Fruit fly (Drosophila melanogaster) whole organism, embryonic: ENCODE data around the gene sau.

Experiments used
- BEAF-32 ChIP-seq: fragments of 200-800 bp; sonication (Bioruptor generic); optimal IDR thresholded peaks from 3 replicates; lab custom pipeline; 2017; ENCODE audit warnings: missing biosample characterization, missing genetic modification characterization, mild to moderate bottlenecking, moderate library complexity, missing genetic modification reagents
- CG10462 ChIP-seq: fragments of 200-800 bp; sonication (Bioruptor generic); optimal IDR thresholded peaks from 2 replicates; lab custom pipeline; 2016; ENCODE audit warnings: missing biosample characterization, missing genetic modification characterization
- CG10979 ChIP-seq: fragments of 200-800 bp; sonication (Bioruptor generic); optimal IDR thresholded peaks from 2 replicates; lab custom pipeline; 2018; ENCODE audit warnings: missing biosample characterization, mild to moderate bottlenecking, missing genetic modification characterization, moderate library complexity
- CG12219 ChIP-seq: fragments of 200-800 bp; sonication (Bioruptor generic); optimal IDR thresholded peaks from 3 replicates; lab custom pipeline; 2018; ENCODE audit warnings: missing biosample characterization, mild to moderate bottlenecking, missing genetic modification characterization
- CG16813 ChIP-seq: fragments of 200-800 bp; sonication (Bioruptor generic); IDR thresholded peaks from 3 replicates; pipeline ENCODE4 v1.3.6; 2022; ENCODE audit warnings: missing biosample characterization, missing genetic modification characterization; ENCODE audit not compliant: partially characterized antibody
- CG18764 ChIP-seq: fragments of 200-800 bp; sonication (Bioruptor generic); optimal IDR thresholded peaks from 3 replicates; lab custom pipeline; 2016; ENCODE audit warnings: missing biosample characterization, missing genetic modification characterization
- CG2199 ChIP-seq: fragments of 200-800 bp; sonication (Bioruptor generic); IDR thresholded peaks from 3 replicates; pipeline ENCODE4 v1.3.6; 2022; ENCODE audit warnings: missing biosample characterization, missing genetic modification characterization
- CG30020 ChIP-seq: fragments of 200-800 bp; optimal IDR thresholded peaks from 2 replicates; lab custom pipeline; 2019; ENCODE audit warnings: missing biosample characterization, mild to moderate bottlenecking, missing genetic modification characterization, moderate library complexity
- CG34422 ChIP-seq: fragments of 200-800 bp; sonication (Bioruptor generic); IDR thresholded peaks from 3 replicates; pipeline ENCODE4 v1.3.6; 2022; ENCODE audit warnings: missing biosample characterization, missing genetic modification characterization
- CG4424 ChIP-seq: fragments of 200-800 bp; sonication (Bioruptor generic); optimal IDR thresholded peaks from 3 replicates; lab custom pipeline; 2016; ENCODE audit warnings: missing biosample characterization, missing genetic modification characterization
- CG4617 ChIP-seq: fragments of 200-800 bp; sonication (Bioruptor generic); optimal IDR thresholded peaks from 3 replicates; lab custom pipeline; 2016; ENCODE audit warnings: missing biosample characterization, missing genetic modification characterization, borderline replicate concordance
- CG6791 ChIP-seq: fragments of 200-800 bp; sonication (Bioruptor generic); IDR thresholded peaks from 3 replicates; pipeline ENCODE4 v1.3.6; 2022; ENCODE audit warnings: missing biosample characterization, missing genetic modification characterization; ENCODE audit not compliant: partially characterized antibody
- CG7745 ChIP-seq: fragments of 200-800 bp; sonication (Bioruptor generic); optimal IDR thresholded peaks from 2 replicates; lab custom pipeline; 2018; ENCODE audit warnings: missing biosample characterization, mild to moderate bottlenecking, missing genetic modification characterization, moderate library complexity
- CG7987 ChIP-seq: fragments of 200-800 bp; sonication (Bioruptor generic); optimal IDR thresholded peaks from 2 replicates; lab custom pipeline; 2018; ENCODE audit warnings: missing biosample characterization, mild to moderate bottlenecking, missing genetic modification characterization, moderate library complexity
- CG8765 ChIP-seq: fragments of 200-800 bp; sonication (Bioruptor generic); IDR thresholded peaks from 2 replicates; pipeline ENCODE4 v1.3.6; 2022; ENCODE audit warnings: missing biosample characterization, missing genetic modification characterization
- Dip3 ChIP-seq: fragments of 200-800 bp; sonication (Bioruptor generic); optimal IDR thresholded peaks from 3 replicates; lab custom pipeline; 2016; ENCODE audit warnings: missing biosample characterization, missing genetic modification characterization
- Dll ChIP-seq: fragments of 200-800 bp; sonication (Bioruptor generic); IDR thresholded peaks from 4 replicates; pipeline ENCODE4 v1.3.6; 2022; ENCODE audit warnings: missing biosample characterization, missing genetic modification characterization; ENCODE audit not compliant: partially characterized antibody
- Ets65A ChIP-seq: fragments of 200-800 bp; sonication (Bioruptor generic); peaks from one replicate; lab custom pipeline; 2016; ENCODE audit warnings: missing biosample characterization, missing genetic modification characterization
- Hmr ChIP-seq: fragments of 200-800 bp; sonication (Bioruptor generic); optimal IDR thresholded peaks from 3 replicates; lab custom pipeline; 2017; ENCODE audit warnings: mild to moderate bottlenecking, missing biosample characterization, missing genetic modification reagents, missing genetic modification characterization
- Hr39 ChIP-seq: fragments of >200 bp; optimal IDR thresholded peaks from 2 replicates; lab custom pipeline; 2017
- Lpt ChIP-seq: fragments of >200 bp; optimal IDR thresholded peaks from 2 replicates; lab custom pipeline; 2018; ENCODE audit warnings: missing biosample characterization, missing genetic modification characterization
- Nf-YA ChIP-seq: fragments of 200-800 bp; sonication (Bioruptor generic); IDR thresholded peaks from 2 replicates; pipeline ENCODE4 v1.3.6; 2022; ENCODE audit warnings: missing biosample characterization, missing genetic modification characterization
- NfI ChIP-seq: fragments of 200-800 bp; sonication (Bioruptor generic); optimal IDR thresholded peaks from 3 replicates; lab custom pipeline; 2018; ENCODE audit warnings: missing biosample characterization, mild to moderate bottlenecking, missing genetic modification characterization, moderate library complexity
- PHDP ChIP-seq: fragments of 200-800 bp; sonication (Bioruptor generic); optimal IDR thresholded peaks from 3 replicates; lab custom pipeline; 2018; ENCODE audit warnings: missing biosample characterization, mild to moderate bottlenecking, missing genetic modification characterization, moderate library complexity
- Poxn ChIP-seq: fragments of 200-800 bp; sonication (Bioruptor generic); IDR thresholded peaks from 2 replicates; pipeline ENCODE4 v1.3.6; 2022; ENCODE audit warnings: missing biosample characterization, missing genetic modification characterization
- Tbp ChIP-seq: fragments of >200 bp; optimal IDR thresholded peaks from 2 replicates; lab custom pipeline; 2018; ENCODE audit warnings: missing biosample characterization, missing genetic modification characterization
- ab ChIP-seq: fragments of 200-800 bp; sonication (Bioruptor generic); optimal IDR thresholded peaks from 2 replicates; lab custom pipeline; 2016; ENCODE audit warnings: missing biosample characterization, missing genetic modification characterization
- amos ChIP-seq: fragments of 200-800 bp; sonication (Bioruptor generic); IDR thresholded peaks from 2 replicates; pipeline ENCODE4 v1.3.6; 2022; ENCODE audit warnings: missing biosample characterization, missing genetic modification characterization; ENCODE audit not compliant: partially characterized antibody
- bcd ChIP-seq: fragments of 200-800 bp; sonication (Bioruptor generic); optimal IDR thresholded peaks from 2 replicates; lab custom pipeline; 2017; ENCODE audit warnings: missing biosample characterization, mild to moderate bottlenecking, missing genetic modification characterization
- ci ChIP-seq: fragments of 200-800 bp; sonication (Bioruptor generic); IDR thresholded peaks from 3 replicates; pipeline ENCODE4 v1.3.6; 2022; ENCODE audit warnings: missing biosample characterization, missing genetic modification characterization
- corto ChIP-seq: fragments of 200-800 bp; sonication (Bioruptor generic); optimal IDR thresholded peaks from 2 replicates; lab custom pipeline; 2016; ENCODE audit warnings: missing biosample characterization, mild to moderate bottlenecking, missing genetic modification characterization, moderate library complexity
- cwo ChIP-seq: fragments of 200-800 bp; sonication (Bioruptor generic); optimal IDR thresholded peaks from 3 replicates; lab custom pipeline; 2017; ENCODE audit warnings: missing biosample characterization, missing genetic modification characterization, mild to moderate bottlenecking, moderate library complexity, missing genetic modification reagents
- dm ChIP-seq: fragments of 200-800 bp; sonication (Bioruptor generic); optimal IDR thresholded peaks from 3 replicates; lab custom pipeline; 2016; ENCODE audit warnings: missing biosample characterization, missing genetic modification characterization
- dmrt11E ChIP-seq: fragments of 200-800 bp; sonication (Bioruptor generic); optimal IDR thresholded peaks from 3 replicates; lab custom pipeline; 2018; ENCODE audit warnings: missing biosample characterization, mild to moderate bottlenecking, missing genetic modification characterization, moderate library complexity
- ftz-f1 ChIP-seq: fragments of 200-800 bp; sonication (Bioruptor generic); optimal IDR thresholded peaks from 2 replicates; lab custom pipeline; 2016; ENCODE audit warnings: missing biosample characterization, missing genetic modification characterization
- fu2 ChIP-seq: fragments of 200-800 bp; sonication (Bioruptor generic); optimal IDR thresholded peaks from 2 replicates; lab custom pipeline; 2016; ENCODE audit warnings: missing biosample characterization, missing genetic modification characterization
- her ChIP-seq: fragments of 200-800 bp; sonication (Bioruptor generic); optimal IDR thresholded peaks from 2 replicates; lab custom pipeline; 2016; ENCODE audit warnings: missing biosample characterization, missing genetic modification characterization
- hth ChIP-seq: fragments of >200 bp; optimal IDR thresholded peaks from 2 replicates; lab custom pipeline; 2017; ENCODE audit warnings: inconsistent platforms
- otp ChIP-seq: fragments of 200-800 bp; sonication (Bioruptor generic); IDR thresholded peaks from 3 replicates; pipeline ENCODE4, ENCODE4 v1.3.6; 2022; ENCODE audit warnings: missing biosample characterization, missing genetic modification characterization
- ranshi ChIP-seq: fragments of 200-800 bp; sonication (Bioruptor generic); IDR thresholded peaks from 2 replicates; pipeline ENCODE4 v1.3.6; 2022; ENCODE audit warnings: missing biosample characterization, missing genetic modification characterization
- seq ChIP-seq: fragments of 200-800 bp; sonication (Bioruptor generic); IDR thresholded peaks from 2 replicates; pipeline ENCODE4 v1.3.6; 2022; ENCODE audit warnings: missing biosample characterization, missing genetic modification characterization
- sim ChIP-seq: fragments of 200-800 bp; sonication (Bioruptor generic); IDR thresholded peaks from 2 replicates; pipeline ENCODE4 v1.3.6; 2022; ENCODE audit warnings: missing biosample characterization, missing genetic modification characterization
- slp2 ChIP-seq: fragments of 200-800 bp; sonication (Bioruptor generic); optimal IDR thresholded peaks from 2 replicates; lab custom pipeline; 2016; ENCODE audit warnings: missing biosample characterization, missing genetic modification characterization
- stc ChIP-seq: fragments of 200-800 bp; sonication (Bioruptor generic); IDR thresholded peaks from 2 replicates; pipeline ENCODE4 v1.3.6; 2022; ENCODE audit warnings: missing biosample characterization, missing genetic modification characterization
- usp ChIP-seq: fragments of >200 bp; optimal IDR thresholded peaks from 2 replicates; lab custom pipeline; 2017; ENCODE audit warnings: missing biosample characterization, missing genetic modification characterization
- vfl ChIP-seq: fragments of 200-800 bp; sonication (Bioruptor generic); optimal IDR thresholded peaks from 2 replicates; lab custom pipeline; 2016; ENCODE audit warnings: missing biosample characterization, missing genetic modification characterization
- vvl ChIP-seq: fragments of 200-800 bp; sonication (Bioruptor generic); IDR thresholded peaks from 2 replicates; pipeline ENCODE4 v1.3.6; 2022; ENCODE audit warnings: missing biosample characterization, missing genetic modification characterization
- wor ChIP-seq: fragments of 200-800 bp; sonication (Bioruptor generic); IDR thresholded peaks from 2 replicates; pipeline ENCODE4 v1.3.6; 2022; ENCODE audit warnings: missing biosample characterization, missing genetic modification characterization
- zen2 ChIP-seq: fragments of 200-800 bp; sonication (Bioruptor generic); IDR thresholded peaks from 3 replicates; pipeline ENCODE4 v1.3.6; 2022; ENCODE audit warnings: missing biosample characterization, missing genetic modification characterization; ENCODE audit not compliant: partially characterized antibody

The sau gene

DNA sequence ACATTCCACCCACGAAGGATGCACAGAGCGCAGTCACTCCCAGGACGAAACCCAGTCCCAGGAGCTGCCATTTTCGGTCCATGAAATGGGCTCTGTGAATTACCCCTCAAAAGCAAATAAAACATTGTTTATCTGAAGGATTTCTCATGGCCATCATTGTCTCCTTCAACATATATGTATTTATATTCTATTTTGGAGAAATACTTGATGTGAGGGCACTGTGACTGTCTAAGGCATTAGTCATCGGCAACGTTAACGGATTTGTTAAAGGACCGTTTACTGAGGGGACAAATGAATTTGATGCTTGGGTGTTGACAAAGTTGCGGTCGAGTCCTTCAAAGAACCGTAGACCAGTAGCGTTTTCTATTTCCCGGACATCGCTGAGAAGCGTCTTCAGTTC is 13.1 kb downstream of the sau start, which contains the start of gene Tengl2:
Gene Tengl2, minus strand, starts transcription at position 101 of the 400 bp plus-strand sequence.
- TF ChIP-seq hth (lab: Kevin White, UChicago): no peak
- TF ChIP-seq CG10462 (GFP tag; lab: Kevin White, UChicago): no peak
- TF ChIP-seq fu2 (GFP tag; lab: Kevin White, UChicago): no peak
- no peak for TF ChIP-seq CG8765 (GFP tag; lab: Robert Waterston, UW)
- TF ChIP-seq ab (GFP tag; lab: Kevin White, UChicago): no peak

DNA sequence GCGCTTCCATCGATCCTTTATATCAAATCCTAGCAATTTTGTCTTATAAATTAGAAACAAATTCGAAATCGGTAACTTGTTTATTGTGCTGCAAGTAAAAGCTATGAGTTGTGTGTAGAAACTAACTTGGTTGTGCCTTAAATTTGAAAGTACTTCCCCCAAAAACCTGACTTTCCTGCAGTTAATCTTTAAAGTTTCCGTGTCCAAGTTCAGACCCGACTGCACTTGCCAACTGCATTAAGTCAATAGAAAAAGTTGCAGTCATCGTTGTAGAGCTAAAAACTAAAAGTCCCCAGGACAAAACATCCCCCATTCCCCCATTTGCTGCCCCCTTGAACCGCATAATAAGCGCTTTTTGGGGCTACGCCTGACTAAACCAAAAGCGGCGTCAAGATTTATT is 14.4 kb downstream of the sau start, which contains the start of gene Tengl1:
Gene Tengl1, minus strand, starts transcription at position 101 of the 400 bp plus-strand sequence.
- TF ChIP-seq Nf-YA (GFP tag; lab: Robert Waterston, UW) (no peak), ranshi (GFP tag; lab: Robert Waterston, UW) (no peak), bcd (GFP tag; lab: Kevin White, UChicago) (no peak), Lpt (no peak), her (GFP tag; lab: Kevin White, UChicago) (no peak), otp (GFP tag; lab: Robert Waterston, UW) (no peak)
- TF ChIP-seq, all 482 proteins: peak for 0

DNA sequence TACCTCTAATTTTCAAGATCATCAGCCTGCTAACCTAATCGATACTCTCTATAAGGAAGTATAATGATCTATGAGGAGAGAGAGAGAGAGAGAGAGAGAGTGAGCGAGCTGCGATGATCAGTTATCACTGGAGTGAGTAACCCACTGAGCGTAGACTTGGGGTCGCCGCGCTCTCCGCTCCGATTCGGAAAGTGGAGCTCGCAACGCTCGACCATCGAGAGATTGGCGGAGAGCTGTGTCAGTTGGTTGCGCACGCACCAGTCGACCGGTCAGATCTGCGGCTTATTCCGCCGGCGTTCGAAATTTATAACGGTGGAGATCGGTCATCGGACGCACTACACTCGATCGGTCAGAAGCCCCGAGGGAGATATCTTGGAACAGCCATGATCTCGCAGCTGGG is 16.0 kb downstream of the sau start, which contains the start of gene CG4267:
Gene CG4267, plus strand, starts transcription at position 240 of the 400 bp plus-strand sequence.
- TF ChIP-seq ftz-f1 (GFP tag; lab: Kevin White, UChicago) (peak; percentile 45), NfI (GFP tag; lab: Kevin White, UChicago) (no peak), CG16813 (GFP tag; lab: Robert Waterston, UW) (no peak), CG6791 (GFP tag; lab: Robert Waterston, UW) (no peak), sim (GFP tag; lab: Robert Waterston, UW) (no peak), BEAF-32 (no peak), CG30020 (tag; lab: Kevin White, UChicago) (no peak), Ets65A (no peak), cwo (GFP tag; lab: Kevin White, UChicago) (no peak), vvl (GFP tag; lab: Robert Waterston, UW) (peak; percentile 40; the same call in 1 of the 2 replicates), Poxn (GFP tag; lab: Robert Waterston, UW) (no peak), CG7987 (GFP tag; lab: Kevin White, UChicago) (no peak), Hmr (GFP tag; lab: Kevin White, UChicago) (no peak), ci (GFP tag; lab: Robert Waterston, UW) (peak; percentile 52; the same call in 1 of the 3 replicates), usp (GFP tag; lab: Kevin White, UChicago) (no peak), CG12219 (GFP tag; lab: Kevin White, UChicago) (no peak), CG7745 (tag; lab: Kevin White, UChicago) (no peak), CG4424 (GFP tag; lab: Kevin White, UChicago) (no peak), CG2199 (GFP tag; lab: Robert Waterston, UW) (no peak), corto (GFP tag; lab: Kevin White, UChicago) (no peak), amos (no peak; the same call in 1 of the 2 replicates), stc (no peak), slp2 (GFP tag; lab: Kevin White, UChicago) (no peak), dmrt11E (tag; lab: Kevin White, UChicago) (no peak), CG4617 (no peak), wor (GFP tag; lab: Robert Waterston, UW) (no peak), seq (GFP tag; lab: Robert Waterston, UW) (no peak), zen2 (GFP tag; lab: Robert Waterston, UW) (peak; percentile 67; the same call in 2 of the 3 replicates), CG34422 (GFP tag; lab: Robert Waterston, UW) (no peak), PHDP (tag; lab: Kevin White, UChicago) (no peak), CG18764 (GFP tag; lab: Kevin White, UChicago) (no peak), Dip3 (GFP tag; lab: Kevin White, UChicago) (no peak), CG10979 (tag; lab: Kevin White, UChicago) (no peak), Hr39 (lab: Kevin White, UChicago) (no peak), Dll (peak; percentile 63), vfl (GFP tag; lab: Kevin White, UChicago) (no peak), Tbp (GFP tag; lab: Kevin White, UChicago) (no peak), dm (no peak)
